Fruit fly (Drosophila melanogaster) whole organism, embryonic: ENCODE data around the gene Fur2.

ENCODE experiments used
- Abd-B ChIP-seq: fragments of 200-800 bp; sonication (Bioruptor generic); optimal IDR thresholded peaks from 2 replicates; lab custom pipeline; 2018; ENCODE audit warnings: missing biosample characterization, mild to moderate bottlenecking, missing genetic modification characterization, moderate library complexity
- CG1024 ChIP-seq: fragments of 200-800 bp; sonication (Bioruptor generic); IDR thresholded peaks from 2 replicates; pipeline ENCODE4 v1.3.6; 2022; ENCODE audit warnings: missing biosample characterization, missing genetic modification characterization
- CG11723 ChIP-seq: fragments of 200-800 bp; sonication (Bioruptor generic); optimal IDR thresholded peaks from 2 replicates; lab custom pipeline; 2017; ENCODE audit warnings: missing biosample characterization, mild to moderate bottlenecking, missing genetic modification characterization
- CG12942 ChIP-seq: fragments of 200-800 bp; sonication (Bioruptor generic); optimal IDR thresholded peaks from 3 replicates; lab custom pipeline; 2016; ENCODE audit warnings: missing biosample characterization, missing genetic modification characterization
- CG13424 ChIP-seq: fragments of 200-800 bp; sonication (Bioruptor generic); optimal IDR thresholded peaks from 2 replicates; lab custom pipeline; 2019; ENCODE audit warnings: missing biosample characterization, mild to moderate bottlenecking, missing genetic modification characterization, moderate library complexity
- CG14050 ChIP-seq: fragments of 200-800 bp; sonication (Bioruptor generic); IDR thresholded peaks from 3 replicates; pipeline ENCODE4 v1.3.6; 2022; ENCODE audit warnings: missing biosample characterization, missing genetic modification characterization
- CG15073 ChIP-seq: fragments of 200-800 bp; sonication (Bioruptor generic); optimal IDR thresholded peaks from 2 replicates; lab custom pipeline; 2016; ENCODE audit warnings: missing biosample characterization, missing genetic modification characterization
- CG15479 ChIP-seq: fragments of 200-800 bp; sonication (Bioruptor generic); optimal IDR thresholded peaks from 3 replicates; lab custom pipeline; 2019; ENCODE audit warnings: missing biosample characterization, mild to moderate bottlenecking, missing genetic modification characterization, moderate library complexity
- CG2129 ChIP-seq: fragments of 200-800 bp; sonication (Bioruptor generic); IDR thresholded peaks from 2 replicates; pipeline ENCODE4 v1.3.6; 2022; ENCODE audit warnings: missing biosample characterization, missing genetic modification characterization; ENCODE audit not compliant: partially characterized antibody
- CG31365 ChIP-seq: fragments of 200-800 bp; sonication (Bioruptor generic); optimal IDR thresholded peaks from 2 replicates; lab custom pipeline; 2018; ENCODE audit warnings: missing biosample characterization, mild to moderate bottlenecking, missing genetic modification characterization
- CG4360 ChIP-seq: fragments of 200-800 bp; sonication (Bioruptor generic); IDR thresholded peaks from 2 replicates; pipeline ENCODE4 v1.3.6; 2022; ENCODE audit warnings: missing biosample characterization, missing genetic modification characterization
- CG43689 ChIP-seq: fragments of 200-800 bp; sonication (Bioruptor generic); IDR thresholded peaks from 2 replicates; pipeline ENCODE4 v1.3.6; 2022; ENCODE audit warnings: missing biosample characterization, missing genetic modification characterization
- CG6854 ChIP-seq: fragments of 200-800 bp; sonication (Bioruptor generic); optimal IDR thresholded peaks from 3 replicates; lab custom pipeline; 2017; ENCODE audit warnings: missing biosample characterization, mild to moderate bottlenecking, missing genetic modification characterization
- CG7271 ChIP-seq: fragments of 200-800 bp; sonication (Bioruptor generic); optimal IDR thresholded peaks from 2 replicates; lab custom pipeline; 2018; ENCODE audit warnings: missing biosample characterization, mild to moderate bottlenecking, missing genetic modification characterization, moderate library complexity
- CG8290 ChIP-seq, 3 experiments: fragments of 200-800 bp; sonication (Bioruptor generic); optimal IDR thresholded peaks; 2 replicates each; lab custom pipeline; 2016 to 2019; ENCODE audit warnings: missing biosample characterization in 3 of 3, missing genetic modification characterization in 3 of 3, mild to moderate bottlenecking in 2 of 3, moderate library complexity in 1 of 3
- CG8359 ChIP-seq: fragments of 200-800 bp; sonication (Bioruptor generic); optimal IDR thresholded peaks from 2 replicates; lab custom pipeline; 2017; ENCODE audit warnings: missing biosample characterization, mild to moderate bottlenecking, missing genetic modification characterization, borderline replicate concordance
- CG8765 ChIP-seq: fragments of 200-800 bp; sonication (Bioruptor generic); IDR thresholded peaks from 2 replicates; pipeline ENCODE4 v1.3.6; 2022; ENCODE audit warnings: missing biosample characterization, missing genetic modification characterization
- CrebB ChIP-seq: fragments of 200-800 bp; sonication (Bioruptor generic); optimal IDR thresholded peaks from 3 replicates; lab custom pipeline; 2018; ENCODE audit warnings: missing biosample characterization, mild to moderate bottlenecking, missing genetic modification characterization
- D19A ChIP-seq: fragments of 200-800 bp; optimal IDR thresholded peaks from 3 replicates; lab custom pipeline; 2019; ENCODE audit warnings: missing biosample characterization, mild to moderate bottlenecking, missing genetic modification characterization, moderate library complexity
- Dek ChIP-seq: fragments of 200-800 bp; sonication (Bioruptor generic); optimal IDR thresholded peaks from 3 replicates; lab custom pipeline; 2019; ENCODE audit warnings: missing biosample characterization, mild to moderate bottlenecking, missing genetic modification characterization, moderate library complexity
- Fer2 ChIP-seq: fragments of 200-800 bp; sonication (Bioruptor generic); optimal IDR thresholded peaks from 2 replicates; lab custom pipeline; 2018; ENCODE audit warnings: missing biosample characterization, mild to moderate bottlenecking, missing genetic modification characterization, moderate library complexity
- HLH3B ChIP-seq: fragments of 200-800 bp; sonication (Bioruptor generic); IDR thresholded peaks from 2 replicates; pipeline ENCODE4 v1.3.6; 2022; ENCODE audit warnings: missing biosample characterization, missing genetic modification characterization
- Mad ChIP-seq: fragments of 200-800 bp; sonication (Bioruptor generic); optimal IDR thresholded peaks from 2 replicates; lab custom pipeline; 2016; ENCODE audit warnings: missing biosample characterization, missing genetic modification characterization
- Ravus ChIP-seq: fragments of 200-800 bp; sonication (Bioruptor generic); IDR thresholded peaks from 2 replicates; pipeline ENCODE4 v1.3.6; 2022; ENCODE audit warnings: missing biosample characterization, missing genetic modification characterization
- Sry-β ChIP-seq: fragments of 200-800 bp; sonication (Bioruptor generic); optimal IDR thresholded peaks from 2 replicates; lab custom pipeline; 2018; ENCODE audit warnings: missing biosample characterization, mild to moderate bottlenecking, missing genetic modification characterization, moderate library complexity
- Xrp1 ChIP-seq: fragments of 200-800 bp; sonication (Bioruptor generic); IDR thresholded peaks from 2 replicates; pipeline ENCODE4 v1.3.6; 2022; ENCODE audit warnings: missing biosample characterization, missing genetic modification characterization
- ase ChIP-seq: fragments of 200-800 bp; sonication (Bioruptor generic); IDR thresholded peaks from 3 replicates; pipeline ENCODE4 v1.3.6; 2022; ENCODE audit warnings: missing biosample characterization, missing genetic modification characterization
- danr ChIP-seq: fragments of 200-800 bp; sonication (Bioruptor generic); IDR thresholded peaks from 2 replicates; pipeline ENCODE4 v1.3.6; 2022; ENCODE audit warnings: missing biosample characterization, missing genetic modification characterization
- dm ChIP-seq: fragments of 200-800 bp; sonication (Bioruptor generic); optimal IDR thresholded peaks from 3 replicates; lab custom pipeline; 2016; ENCODE audit warnings: missing biosample characterization, missing genetic modification characterization
- fd96Cb ChIP-seq: fragments of 200-800 bp; sonication (Bioruptor generic); optimal IDR thresholded peaks from 2 replicates; lab custom pipeline; 2018; ENCODE audit warnings: missing biosample characterization, mild to moderate bottlenecking, missing genetic modification characterization, moderate library complexity
- gcm ChIP-seq: fragments of 200-800 bp; sonication (Bioruptor generic); optimal IDR thresholded peaks from 2 replicates; lab custom pipeline; 2019; ENCODE audit warnings: missing biosample characterization, mild to moderate bottlenecking, missing genetic modification characterization, moderate library complexity
- gfzf ChIP-seq: fragments of 200-800 bp; sonication (Bioruptor generic); optimal IDR thresholded peaks from 2 replicates; lab custom pipeline; 2016; ENCODE audit warnings: missing biosample characterization, mild to moderate bottlenecking, missing genetic modification characterization, moderate library complexity
- hth ChIP-seq: fragments of >200 bp; optimal IDR thresholded peaks from 2 replicates; lab custom pipeline; 2017; ENCODE audit warnings: inconsistent platforms
- inv ChIP-seq: fragments of 200-800 bp; sonication (Bioruptor generic); IDR thresholded peaks from 2 replicates; pipeline ENCODE4 v1.3.6; 2022; ENCODE audit warnings: missing biosample characterization, missing genetic modification characterization; ENCODE audit not compliant: partially characterized antibody
- jing ChIP-seq: fragments of 200-800 bp; sonication (Bioruptor generic); optimal IDR thresholded peaks from 2 replicates; lab custom pipeline; 2018; ENCODE audit warnings: missing biosample characterization, mild to moderate bottlenecking, missing genetic modification characterization
- klu ChIP-seq: fragments of 200-800 bp; sonication (Bioruptor generic); IDR thresholded peaks from 2 replicates; pipeline ENCODE4 v1.3.6; 2022; ENCODE audit warnings: missing biosample characterization, missing genetic modification characterization
- lbe ChIP-seq: fragments of 200-800 bp; sonication (Bioruptor generic); optimal IDR thresholded peaks from 2 replicates; lab custom pipeline; 2016; ENCODE audit warnings: missing biosample characterization, mild to moderate bottlenecking, missing genetic modification characterization
- maf-S ChIP-seq: fragments of 200-800 bp; sonication (Bioruptor generic); optimal IDR thresholded peaks from 2 replicates; lab custom pipeline; 2016; ENCODE audit warnings: missing biosample characterization, missing genetic modification characterization
- mld ChIP-seq: fragments of 200-800 bp; sonication (Bioruptor generic); IDR thresholded peaks from 3 replicates; pipeline ENCODE4 v1.3.6; 2022; ENCODE audit warnings: missing biosample characterization, missing genetic modification characterization; ENCODE audit not compliant: partially characterized antibody
- pfk ChIP-seq: fragments of 200-800 bp; sonication (Bioruptor generic); optimal IDR thresholded peaks from 2 replicates; lab custom pipeline; 2018; ENCODE audit warnings: missing biosample characterization, mild to moderate bottlenecking, missing genetic modification characterization, moderate library complexity
- phol ChIP-seq: fragments of 200-800 bp; sonication (Bioruptor generic); optimal IDR thresholded peaks from 3 replicates; lab custom pipeline; 2018; ENCODE audit warnings: missing biosample characterization, mild to moderate bottlenecking, missing genetic modification characterization, moderate library complexity
- pros ChIP-seq: fragments of 200-800 bp; sonication (Bioruptor generic); optimal IDR thresholded peaks from 3 replicates; lab custom pipeline; 2019; ENCODE audit warnings: missing biosample characterization, mild to moderate bottlenecking, missing genetic modification characterization, moderate library complexity
- pzg ChIP-seq: fragments of 200-800 bp; sonication (Bioruptor generic); optimal IDR thresholded peaks from 3 replicates; lab custom pipeline; 2018; ENCODE audit warnings: missing biosample characterization, mild to moderate bottlenecking, missing genetic modification characterization, moderate library complexity
- ranshi ChIP-seq: fragments of 200-800 bp; sonication (Bioruptor generic); IDR thresholded peaks from 2 replicates; pipeline ENCODE4 v1.3.6; 2022; ENCODE audit warnings: missing biosample characterization, missing genetic modification characterization
- run ChIP-seq: fragments of 200-800 bp; sonication (Bioruptor generic); optimal IDR thresholded peaks from 3 replicates; lab custom pipeline; 2018; ENCODE audit warnings: missing biosample characterization, mild to moderate bottlenecking, missing genetic modification characterization
- sob ChIP-seq: fragments of 200-800 bp; sonication (Bioruptor generic); IDR thresholded peaks from 2 replicates; pipeline ENCODE4 v1.3.6; 2022; ENCODE audit warnings: missing biosample characterization, missing genetic modification characterization
- stwl ChIP-seq: fragments of 200-800 bp; sonication (Bioruptor generic); optimal IDR thresholded peaks from 3 replicates; lab custom pipeline; 2018; ENCODE audit warnings: missing biosample characterization, mild to moderate bottlenecking, missing genetic modification characterization, moderate library complexity
- sug ChIP-seq: fragments of 200-800 bp; optimal IDR thresholded peaks from 2 replicates; lab custom pipeline; 2019; ENCODE audit warnings: missing biosample characterization, mild to moderate bottlenecking, missing genetic modification characterization, moderate library complexity
- ttk ChIP-seq: fragments of 200-800 bp; sonication (Bioruptor generic); IDR thresholded peaks from 2 replicates; pipeline ENCODE4 v2.1.2; 2022; ENCODE audit warnings: missing biosample characterization, missing genetic modification characterization
- wdn ChIP-seq: fragments of 200-800 bp; sonication (Bioruptor generic); IDR thresholded peaks from 2 replicates; pipeline ENCODE4 v1.3.6; 2022; ENCODE audit warnings: missing biosample characterization, missing genetic modification characterization

Fur2 gene

DNA sequence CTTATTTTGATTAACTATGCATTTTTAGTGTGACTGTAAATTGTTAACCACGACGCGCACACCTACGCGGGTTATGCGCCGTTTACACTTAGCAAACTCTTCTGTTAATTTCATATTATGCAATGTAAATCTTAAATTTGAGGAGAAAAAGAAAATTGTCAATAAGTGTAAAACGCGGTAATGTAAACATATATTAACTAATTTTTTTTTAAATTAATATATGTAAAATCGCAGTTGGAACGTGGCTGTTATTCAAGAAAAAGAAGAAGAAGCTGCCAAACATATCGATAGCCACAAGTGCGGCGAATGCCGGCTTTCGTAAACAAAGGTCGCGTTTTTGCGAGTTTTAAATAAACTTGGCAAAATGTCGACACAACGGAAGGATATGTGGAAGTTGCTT, 18.5 kb downstream of the Fur2 start, which contains the start of the genes TH1 and mei-41 (continued):
- no peak for TF ChIP-seq CG31365 (tag; lab: Kevin White, UChicago)
- peak; percentile 95 for TF ChIP-seq Abd-B
- no peak for TF ChIP-seq sug (tag; lab: Kevin White, UChicago)
- peak; percentile 75 for TF ChIP-seq CG7271 (tag; lab: Kevin White, UChicago)
- peak; percentile 96 for TF ChIP-seq ttk (GFP tag; lab: Robert Waterston, UW)
- TF ChIP-seq dm (GFP tag; lab: Kevin White, UChicago): peak; percentile 46
- peak; percentile 96 for TF ChIP-seq HLH3B (GFP tag; lab: Robert Waterston, UW)
- no peak for TF ChIP-seq D19A (tag; lab: Kevin White, UChicago)
- peak; percentile 87 for TF ChIP-seq Ravus (GFP tag; lab: Robert Waterston, UW)
- TF ChIP-seq pfk: peak; percentile 46
- TF ChIP-seq ase (GFP tag; lab: Robert Waterston, UW): peak; percentile 93
- no peak for TF ChIP-seq CG15479
- TF ChIP-seq jing: peak; percentile 48
- TF ChIP-seq klu (GFP tag; lab: Robert Waterston, UW): peak; percentile 91
- TF ChIP-seq hth (lab: Kevin White, UChicago): no peak
- peak; percentile 78 for TF ChIP-seq Mad (GFP tag; lab: Kevin White, UChicago)
- TF ChIP-seq CG8290 (GFP tag; optimal IDR thresholded peaks at IDR 0.05; lab: Kevin White, UChicago): peak; percentile 80
- peak in 1 of 2 experiments; percentile 38 for TF ChIP-seq CG8290 (tag; optimal IDR thresholded peaks at IDR 0.05; lab: Kevin White, UChicago)
- TF ChIP-seq fd96Cb (tag; lab: Kevin White, UChicago): peak; percentile 93
- TF ChIP-seq CG8359 (GFP tag; lab: Kevin White, UChicago): peak; percentile 55
- TF ChIP-seq ranshi: peak; percentile 97
- TF ChIP-seq maf-S (GFP tag; lab: Kevin White, UChicago): no peak
- peak; percentile 79 for TF ChIP-seq CG11723 (GFP tag; lab: Kevin White, UChicago)
- TF ChIP-seq stwl (tag; lab: Kevin White, UChicago): peak; percentile 74
- no peak for TF ChIP-seq lbe (GFP tag; lab: Kevin White, UChicago)
- peak; percentile 82 for TF ChIP-seq CG12942
- peak; percentile 87 for TF ChIP-seq Dek
- peak; percentile 92 for TF ChIP-seq CG1024 (GFP tag; lab: Robert Waterston, UW)
- TF ChIP-seq Sry-β (GFP tag; lab: Kevin White, UChicago): peak; percentile 56
- TF ChIP-seq CG43689 (GFP tag; lab: Robert Waterston, UW): peak; percentile 78
- peak; percentile 91 for TF ChIP-seq CG13424 (tag; lab: Kevin White, UChicago)
- peak; percentile 56 for TF ChIP-seq gfzf (GFP tag; lab: Kevin White, UChicago)
- TF ChIP-seq pzg (GFP tag; lab: Kevin White, UChicago): peak; percentile 46
- no peak for TF ChIP-seq gcm (GFP tag; lab: Kevin White, UChicago)
- peak; percentile 48 for TF ChIP-seq CrebB (tag; lab: Kevin White, UChicago)
- no peak for TF ChIP-seq CG2129 (GFP tag; lab: Robert Waterston, UW)
- peak; percentile 93 for TF ChIP-seq danr
- TF ChIP-seq wdn: peak; percentile 89
- peak; percentile 72 for TF ChIP-seq CG4360 (GFP tag; lab: Robert Waterston, UW)
- TF ChIP-seq CG6854 (GFP tag; lab: Kevin White, UChicago): peak; percentile 37
- TF ChIP-seq CG14050 (GFP tag; lab: Robert Waterston, UW): peak; percentile 89
- peak; percentile 95 for TF ChIP-seq phol (tag; lab: Kevin White, UChicago)
- 0 out of 2 replicates have a peak, but pooled peaks have one; percentile 22 for TF ChIP-seq inv (GFP tag; lab: Robert Waterston, UW)
- TF ChIP-seq sob (GFP tag; lab: Robert Waterston, UW): peak; percentile 97
- no peak for TF ChIP-seq pros (GFP tag; lab: Kevin White, UChicago)
- no peak for TF ChIP-seq mld
- peak; percentile 96 for TF ChIP-seq Xrp1 (GFP tag; lab: Robert Waterston, UW)
- TF ChIP-seq CG15073 (GFP tag; lab: Kevin White, UChicago): peak; percentile 52
- TF ChIP-seq run (tag; lab: Kevin White, UChicago): peak; percentile 50
- peak; percentile 83 for TF ChIP-seq Fer2
- TF ChIP-seq CG8765 (GFP tag; lab: Robert Waterston, UW): peak; percentile 93
